Worm (Caenorhabditis elegans) whole organism, midembryonic: ENCODE data around the gene hacl-1.
A peak's percentile ranks its signal among the peaks of the same experiment; 100 is the strongest.

ENCODE experiments used
- T22C8.4 ChIP-seq: fragments of 200-800 bp; sonication (Bioruptor generic); IDR thresholded peaks from 2 replicates; pipeline ENCODE4 v1.3.6; 2022; ENCODE audit warnings: missing genetic modification characterization, missing compliant biosample characterization
- cog-1 ChIP-seq: sonication (generic microtip); optimal IDR thresholded peaks from 2 replicates; lab custom pipeline; 2016; ENCODE audit warnings: missing genetic modification characterization, missing compliant biosample characterization
- flt-1 ChIP-seq: fragments of 200-800 bp; sonication (Bioruptor generic); IDR thresholded peaks from 2 replicates; pipeline ENCODE4 v1.3.6; 2022; ENCODE audit warnings: missing genetic modification characterization, missing compliant biosample characterization
- klf-2 ChIP-seq: fragments of 200-800 bp; sonication (Bioruptor generic); conservative IDR thresholded peaks from 2 replicates; pipeline ENCODE4 v1.3.6; 2022; ENCODE audit warnings: missing genetic modification reagents, missing genetic modification characterization, missing compliant biosample characterization
- med-1 ChIP-seq: sonication (generic microtip); optimal IDR thresholded peaks from 2 replicates; lab custom pipeline; 2017; ENCODE audit warnings: missing genetic modification characterization, mild to moderate bottlenecking, missing compliant biosample characterization, antibody characterized with exemption, missing genetic modification reagents; ENCODE audit not compliant: insufficient read depth
- ref-1 ChIP-seq: fragments of 200-800 bp; sonication (Bioruptor generic); conservative IDR thresholded peaks from 2 replicates; pipeline ENCODE4 v1.3.6; 2022; ENCODE audit warnings: missing genetic modification reagents, missing genetic modification characterization, missing compliant biosample characterization
- tab-1 ChIP-seq: fragments of 200-800 bp; sonication (Bioruptor generic); IDR thresholded peaks from 2 replicates; pipeline ENCODE4 v1.3.6; 2022; ENCODE audit warnings: missing genetic modification characterization, missing compliant biosample characterization
- ztf-23 ChIP-seq: fragments of 200-800 bp; sonication (Bioruptor generic); IDR thresholded peaks from 2 replicates; pipeline ENCODE4 v1.3.6; 2022; ENCODE audit warnings: missing genetic modification reagents, missing genetic modification characterization, missing compliant biosample characterization
- ztf-29 ChIP-seq: fragments of 200-800 bp; sonication (Bioruptor generic); IDR thresholded peaks from 2 replicates; pipeline ENCODE4 v1.3.6; 2022; ENCODE audit warnings: missing genetic modification reagents, missing genetic modification characterization, missing compliant biosample characterization

Gene hacl-1

ce11 chrII:11473525-11474181 is 19.1 kb downstream of the hacl-1 start, which contains the start of the genes metl-1 and W02B12.11:
metl-1 (minus strand) TSS chrII:11473575.
W02B12.11 (plus strand) TSS chrII:11473861.
- TF ChIP-seq cog-1 (peak; percentile 50), tab-1 (GFP tag; lab: Robert Waterston, UW) (0 out of 2 replicates have a peak, but pooled peaks have one; percentile 62), flt-1 (GFP tag; lab: Robert Waterston, UW) (peak; percentile 63; the same call in 1 of the 2 replicates), med-1 (GFP tag; lab: Kevin White, UChicago) (peak; percentile 49), ref-1 (GFP tag; lab: Robert Waterston, UW) (no peak), ztf-23 (GFP tag; lab: Robert Waterston, UW) (peak; percentile 63; the same call in 1 of the 2 replicates), ztf-29 (GFP tag; lab: Robert Waterston, UW) (no peak), T22C8.4 (GFP tag; lab: Robert Waterston, UW) (no peak), klf-2 (GFP tag; lab: Robert Waterston, UW) (no peak)

DNA sequence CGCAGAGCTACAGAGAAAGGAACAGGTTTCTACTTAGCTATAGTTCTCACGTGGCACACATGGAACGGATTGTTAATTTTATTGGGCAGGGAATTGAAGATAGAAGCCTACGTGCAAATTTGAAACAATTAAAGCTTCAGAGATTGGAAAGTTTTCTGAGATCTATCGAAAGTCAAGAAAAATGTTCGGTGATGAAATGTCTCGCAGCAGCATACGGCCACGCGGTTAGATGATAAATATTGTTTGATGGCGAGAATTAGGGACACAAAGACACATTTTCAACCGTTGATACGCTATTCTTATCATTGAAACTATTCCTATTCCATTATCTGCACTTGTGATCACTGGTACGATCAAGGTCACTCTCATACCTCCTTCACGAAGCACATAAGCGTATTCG is 20.2 kb downstream of the hacl-1 start:
- no peak for TF ChIP-seq ztf-23 (GFP tag; lab: Robert Waterston, UW)
- no peak for TF ChIP-seq ztf-29 (GFP tag; lab: Robert Waterston, UW)
- no peak for TF ChIP-seq ref-1 (GFP tag; lab: Robert Waterston, UW)
- no peak for TF ChIP-seq T22C8.4 (GFP tag; lab: Robert Waterston, UW)
- TF ChIP-seq klf-2 (GFP tag; lab: Robert Waterston, UW): no peak
- TF ChIP-seq flt-1 (GFP tag; lab: Robert Waterston, UW): no peak
- TF ChIP-seq med-1 (GFP tag; lab: Kevin White, UChicago): no peak
- no peak for TF ChIP-seq tab-1 (GFP tag; lab: Robert Waterston, UW)
- TF ChIP-seq cog-1: no peak

- TF ChIP-seq cog-1 (no peak), T22C8.4 (GFP tag; lab: Robert Waterston, UW) (no peak), med-1 (GFP tag; lab: Kevin White, UChicago) (no peak), flt-1 (GFP tag; lab: Robert Waterston, UW) (no peak), klf-2 (GFP tag; lab: Robert Waterston, UW) (no peak), ref-1 (GFP tag; lab: Robert Waterston, UW) (no peak), tab-1 (GFP tag; lab: Robert Waterston, UW) (no peak), ztf-29 (GFP tag; lab: Robert Waterston, UW) (no peak), ztf-23 (GFP tag; lab: Robert Waterston, UW) (no peak)
These were observed 20.8 kb downstream of the hacl-1 start, which contains the start of gene mfn-1 for ce11 chrII:11471916-11472315. mfn-1 (minus strand) TSS chrII:11472016.

ce11 chrII:11469574-11470108 is 23.1 kb downstream of the hacl-1 start, which contains the start of gene cisd-1:
cisd-1 (minus strand) TSS chrII:11469624.
- no peak for TF ChIP-seq tab-1 (GFP tag; lab: Robert Waterston, UW)

DNA sequence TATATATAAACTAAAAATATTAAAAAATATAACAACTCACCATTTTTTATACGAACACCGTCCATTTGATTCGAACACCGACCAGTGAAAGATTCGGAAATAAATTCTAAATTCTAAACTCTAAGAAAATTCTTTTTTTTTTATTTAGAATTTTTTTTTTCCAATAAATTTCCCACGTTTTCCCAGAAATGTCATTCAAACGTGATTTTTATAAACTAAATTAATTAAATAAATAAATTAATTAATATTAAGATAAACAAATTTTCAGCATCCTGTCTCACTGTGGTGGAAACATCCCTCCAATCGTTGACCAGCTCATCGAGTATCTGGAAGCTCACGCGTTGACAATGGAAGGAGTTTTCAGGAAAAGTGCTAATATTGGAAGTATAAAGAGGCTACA is 25.2 kb downstream of the hacl-1 start, which contains the start of gene klp-17:
klp-17 (minus strand) TSS at position 101 of the 400 bp plus-strand sequence.
- TF ChIP-seq cog-1 (no peak), flt-1 (GFP tag; lab: Robert Waterston, UW) (no peak), ztf-23 (GFP tag; lab: Robert Waterston, UW) (no peak), tab-1 (GFP tag; lab: Robert Waterston, UW) (no peak), med-1 (GFP tag; lab: Kevin White, UChicago) (no peak), ztf-29 (GFP tag; lab: Robert Waterston, UW) (no peak), klf-2 (GFP tag; lab: Robert Waterston, UW) (no peak), T22C8.4 (GFP tag; lab: Robert Waterston, UW) (no peak), ref-1 (GFP tag; lab: Robert Waterston, UW) (no peak)

ce11 chrII:11464427-11464944 is 28.3 kb downstream of the hacl-1 start, which contains the start of the genes aars-1 and rga-1:
aars-1 (minus strand) TSS chrII:11464497.
rga-1 (plus strand) TSS chrII:11464894.
- TF ChIP-seq med-1 (GFP tag; lab: Kevin White, UChicago): no peak
- 0 out of 2 replicates have a peak, but pooled peaks have one; percentile 11 for TF ChIP-seq ztf-29 (GFP tag; lab: Robert Waterston, UW)
- TF ChIP-seq tab-1 (GFP tag; lab: Robert Waterston, UW): no peak

DNA sequence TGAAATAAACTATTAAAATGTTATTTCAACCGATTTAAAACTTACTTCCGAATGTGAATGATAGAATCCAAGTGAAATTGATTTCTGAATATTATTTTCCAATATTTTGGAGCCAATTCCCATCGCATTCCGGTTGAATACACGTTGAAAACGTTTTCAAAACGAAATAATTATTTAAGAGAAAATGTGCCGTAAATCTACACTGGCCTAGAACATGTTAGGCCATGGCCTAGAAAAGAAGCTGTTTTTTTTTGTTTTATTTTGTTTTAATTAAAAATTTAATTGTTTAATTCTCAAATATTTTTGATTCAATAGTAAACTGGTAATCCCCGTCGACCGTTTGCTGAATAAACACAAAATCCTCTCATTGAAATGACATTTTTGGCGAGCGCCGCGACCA is 28.9 kb downstream of the hacl-1 start:
- TF ChIP-seq med-1 (GFP tag; lab: Kevin White, UChicago) (no peak), flt-1 (GFP tag; lab: Robert Waterston, UW) (no peak), ztf-29 (GFP tag; lab: Robert Waterston, UW) (no peak), cog-1 (no peak), ztf-23 (GFP tag; lab: Robert Waterston, UW) (no peak), ref-1 (GFP tag; lab: Robert Waterston, UW) (no peak), tab-1 (GFP tag; lab: Robert Waterston, UW) (no peak), klf-2 (GFP tag; lab: Robert Waterston, UW) (no peak), T22C8.4 (GFP tag; lab: Robert Waterston, UW) (no peak)

DNA sequence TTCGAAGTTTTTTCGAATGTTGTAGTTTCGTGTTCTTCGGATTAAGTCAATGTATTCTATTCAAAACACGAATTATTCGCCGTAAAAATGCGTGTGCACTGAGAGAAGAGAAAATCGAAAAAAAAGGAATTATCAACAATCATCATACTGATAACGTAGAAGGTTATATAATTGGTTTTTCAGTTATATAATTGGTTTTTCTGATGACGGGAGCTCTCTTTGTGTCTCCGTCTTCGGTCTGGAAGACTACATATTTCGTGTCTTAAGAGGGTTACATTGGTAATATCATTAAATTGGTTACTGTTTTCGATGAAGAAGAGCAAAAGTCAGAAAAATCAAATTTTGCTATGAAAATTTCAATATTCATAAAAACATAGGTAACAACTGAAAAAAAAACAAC is 32.9 kb downstream of the hacl-1 start:
- TF ChIP-seq ztf-29 (GFP tag; lab: Robert Waterston, UW): no peak
- TF ChIP-seq klf-2 (GFP tag; lab: Robert Waterston, UW): no peak
- TF ChIP-seq cog-1: no peak
- no peak for TF ChIP-seq tab-1 (GFP tag; lab: Robert Waterston, UW)
- no peak for TF ChIP-seq med-1 (GFP tag; lab: Kevin White, UChicago)
- TF ChIP-seq ref-1 (GFP tag; lab: Robert Waterston, UW): no peak
- no peak for TF ChIP-seq flt-1 (GFP tag; lab: Robert Waterston, UW)
- TF ChIP-seq ztf-23 (GFP tag; lab: Robert Waterston, UW): no peak
- TF ChIP-seq T22C8.4 (GFP tag; lab: Robert Waterston, UW): no peak
